Worm (Caenorhabditis elegans) whole organism, young adult: ENCODE results near the gene F08H9.4.

Experiments used
- D2030.7 ChIP-seq: fragments of 200-800 bp; sonication (Bioruptor generic); IDR thresholded peaks from 2 replicates; pipeline ENCODE4 v1.3.6; 2022; ENCODE audit warnings: missing genetic modification reagents, missing genetic modification characterization, missing compliant biosample characterization
- F49E8.2 ChIP-seq: sonication (generic microtip); optimal IDR thresholded peaks from 3 replicates; lab custom pipeline; 2017; ENCODE audit warnings: missing genetic modification characterization, mild to moderate bottlenecking, missing compliant biosample characterization, antibody characterized with exemption, moderate library complexity; ENCODE audit not compliant: insufficient read depth
- K11D2.4 ChIP-seq: fragments of 200-800 bp; sonication (Bioruptor generic); IDR thresholded peaks from 2 replicates; pipeline ENCODE4 v1.3.6; 2022; ENCODE audit warnings: missing genetic modification reagents, missing genetic modification characterization, missing compliant biosample characterization
- ama-1 ChIP-seq, 3 experiments: fragments of 150-350 bp in 1 of 3; sonication (generic microtip) in 2 of 3; optimal IDR thresholded peaks; 2 replicates each; lab custom pipeline; 2014 to 2018; ENCODE audit warnings: missing biosample characterization in 2 of 3, missing genetic modification characterization in 2 of 3, missing genetic modification reagents in 2 of 3
- cebp-2 ChIP-seq: fragments of 200-800 bp; sonication (Bioruptor generic); IDR thresholded peaks from 2 replicates; pipeline ENCODE4 v1.3.6; 2022; ENCODE audit warnings: missing genetic modification characterization, missing compliant biosample characterization
- ets-4 ChIP-seq: fragments of 200-800 bp; sonication (Bioruptor generic); optimal IDR thresholded peaks from 2 replicates; lab custom pipeline; 2018; ENCODE audit warnings: mild to moderate bottlenecking, missing genetic modification characterization, missing compliant biosample characterization
- hlh-26 ChIP-seq: fragments of 200-800 bp; sonication (Bioruptor generic); conservative IDR thresholded peaks from 2 replicates; pipeline ENCODE4 v1.3.6; 2022; ENCODE audit warnings: missing genetic modification reagents, missing genetic modification characterization, missing compliant biosample characterization
- mel-28 ChIP-seq: sonication (generic microtip); optimal IDR thresholded peaks from 2 replicates; lab custom pipeline; 2016; ENCODE audit warnings: borderline replicate concordance, mild to moderate bottlenecking, missing genetic modification characterization, missing compliant biosample characterization
- sea-2 ChIP-seq: fragments of 200-800 bp; sonication (Bioruptor generic); IDR thresholded peaks from 2 replicates; pipeline ENCODE4 v1.3.6; 2022; ENCODE audit warnings: missing genetic modification characterization, missing compliant biosample characterization
- unc-62 ChIP-seq: fragments of 150-350 bp; optimal IDR thresholded peaks from 2 replicates; lab custom pipeline; 2014; ENCODE audit warnings: missing biosample characterization, missing genetic modification reagents, missing genetic modification characterization

ce11 chrV:14460615-14461102 is 3.6 kb downstream of the F08H9.4 start, which contains the start of gene F08H9.2:
- TF ChIP-seq ama-1 (optimal IDR thresholded peaks at IDR 0.05; lab: Kevin White, UChicago) (no peak), ama-1 (GFP tag; optimal IDR thresholded peaks at IDR 0.05; lab: Kevin White, UChicago) (no peak), hlh-26 (no peak), mel-28 (tag; lab: Kevin White, UChicago) (no peak), K11D2.4 (no peak), unc-62 (GFP tag; lab: Kevin White, UChicago) (no peak), ets-4 (GFP tag; lab: Kevin White, UChicago) (no peak), F49E8.2 (tag; lab: Kevin White, UChicago) (no peak), cebp-2 (GFP tag; lab: Robert Waterston, UW) (no peak), D2030.7 (GFP tag; lab: Robert Waterston, UW) (no peak), sea-2 (no peak)
